Worm (Caenorhabditis elegans) whole organism, L2 larva: ENCODE data around the gene trd-1.

Experiments used
- nhr-25 ChIP-seq: fragments of 150-350 bp; sonication (generic microtip); optimal IDR thresholded peaks from 3 replicates; lab custom pipeline; 2014; ENCODE audit warnings: missing biosample characterization, missing genetic modification characterization
- unc-62 ChIP-seq: fragments of 150-350 bp; optimal IDR thresholded peaks from 2 replicates; lab custom pipeline; 2014; ENCODE audit warnings: missing biosample characterization, missing genetic modification reagents, missing genetic modification characterization
- ztf-11 ChIP-seq: sonication (generic microtip); optimal IDR thresholded peaks from 2 replicates; lab custom pipeline; 2017; ENCODE audit warnings: missing biosample characterization, missing genetic modification characterization

DNA sequence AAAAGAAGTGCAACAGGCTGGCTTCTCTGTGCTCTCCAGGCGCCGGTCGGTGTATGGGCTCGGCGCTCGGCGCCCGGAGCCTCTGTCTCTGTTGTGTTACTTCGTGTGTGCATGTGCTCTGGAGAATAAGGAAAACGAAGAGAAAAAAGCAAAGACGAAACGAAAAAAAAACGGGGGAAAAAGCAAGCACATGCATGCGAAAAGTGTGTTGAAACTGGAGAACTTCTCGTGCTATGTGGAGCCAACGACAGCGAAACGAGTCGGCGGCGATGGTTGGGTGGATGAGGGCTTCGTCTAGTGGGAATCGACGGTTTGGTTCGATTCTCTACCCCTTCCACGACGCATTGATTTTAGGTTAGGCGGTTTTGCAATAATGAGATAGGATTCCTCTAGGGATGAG is 1.3 kb downstream of the trd-1 start:
- TF ChIP-seq unc-62, result no peak
- TF ChIP-seq nhr-25 (tag; lab: Kevin White, UChicago), result no peak
- no peak for TF ChIP-seq ztf-11 (tag; lab: Kevin White, UChicago)
